In the genomic region with DNA sequence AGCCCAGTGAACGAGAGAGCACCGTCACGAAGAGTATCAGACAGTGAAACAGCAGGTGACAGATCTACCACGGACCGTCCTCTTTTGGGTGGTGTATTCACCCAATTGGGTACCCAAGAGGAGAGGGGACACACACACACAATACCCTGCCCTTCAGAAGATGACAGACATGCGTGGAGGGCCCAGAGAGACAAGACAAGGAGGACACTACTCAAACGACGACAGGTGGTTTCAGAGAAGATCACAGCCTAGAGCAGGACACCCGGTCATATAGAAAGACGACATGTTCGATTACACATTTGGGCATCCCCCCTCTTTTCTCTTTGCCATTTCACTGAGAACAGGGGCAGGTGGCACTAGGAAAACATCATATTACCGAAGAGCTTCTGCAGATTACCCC, we compare ENCODE assay signal across 4 worm cellular contexts.
TF ChIP-seq lines count a peak whose summit lies in the region.

No protein-coding gene starts in this region.

TF ChIP-seq in whole organism, early embryonic, 17 proteins besides CTCF, POLR2A, EP300 and RAD21:
- peak; percentile 64 for TF ChIP-seq hmg-4 (GFP tag; optimal IDR thresholded peaks at IDR 0.05; lab: Kevin White, UChicago)
- TF ChIP-seq sea-1 (GFP tag; conservative IDR thresholded peaks at IDR 0.05; lab: Robert Waterston, UW): peak; percentile 52; the same call in 1 of the 2 replicates
- no peak for TF ChIP-seq ets-7 (tag; optimal IDR thresholded peaks at IDR 0.05; lab: Kevin White, UChicago)
- TF ChIP-seq F13C5.2 (tag; optimal IDR thresholded peaks at IDR 0.05; lab: Kevin White, UChicago): no peak
- 0 out of 2 replicates have a peak, but pooled peaks have one; percentile 48 for TF ChIP-seq flt-1 (GFP tag; IDR thresholded peaks at IDR 0.05; lab: Robert Waterston, UW)
- TF ChIP-seq tbx-11 (GFP tag; IDR thresholded peaks at IDR 0.05; lab: Robert Waterston, UW): 0 out of 2 replicates have a peak, but pooled peaks have one; percentile 44

TF ChIP-seq in whole organism, late embryonic, 69 proteins besides CTCF, POLR2A, EP300 and RAD21:
- TF ChIP-seq ets-4 (tag; optimal IDR thresholded peaks at IDR 0.05; lab: Kevin White, UChicago): no peak
- peak; percentile 20 for TF ChIP-seq ceh-31 (tag; optimal IDR thresholded peaks at IDR 0.05; lab: Kevin White, UChicago)
- peak; percentile 46 for TF ChIP-seq tbx-2 (tag; optimal IDR thresholded peaks at IDR 0.05; lab: Kevin White, UChicago)
- TF ChIP-seq ceh-34 (tag; optimal IDR thresholded peaks at IDR 0.05; lab: Kevin White, UChicago): peak; percentile 82
- peak; percentile 28 for TF ChIP-seq nfya-1 (tag; optimal IDR thresholded peaks at IDR 0.05; lab: Kevin White, UChicago)
- peak; percentile 64 for TF ChIP-seq ref-2 (tag; optimal IDR thresholded peaks at IDR 0.05; lab: Kevin White, UChicago)
- no peak for TF ChIP-seq ceh-2 (tag; optimal IDR thresholded peaks at IDR 0.05; lab: Kevin White, UChicago)

TF ChIP-seq in whole organism, midembryonic, 9 proteins besides CTCF, POLR2A, EP300 and RAD21:
- peak; percentile 5 for TF ChIP-seq cog-1 (tag; optimal IDR thresholded peaks at IDR 0.05; lab: Kevin White, UChicago)
- no peak for TF ChIP-seq med-1 (GFP tag; optimal IDR thresholded peaks at IDR 0.05; lab: Kevin White, UChicago; ENCODE audit: insufficient read depth)
- no peak for TF ChIP-seq klf-2 (GFP tag; conservative IDR thresholded peaks at IDR 0.05; lab: Robert Waterston, UW)
- 0 out of 2 replicates have a peak, but pooled peaks have one; percentile 58 for TF ChIP-seq flt-1 (GFP tag; IDR thresholded peaks at IDR 0.05; lab: Robert Waterston, UW)

TF ChIP-seq in whole organism, mixed stage, embryonic, 35 proteins besides CTCF, POLR2A, EP300 and RAD21:
- TF ChIP-seq cnd-1 (tag; optimal IDR thresholded peaks at IDR 0.05; lab: Kevin White, UChicago) (peak; percentile 71), pha-4 (tag; optimal IDR thresholded peaks at IDR 0.05; lab: Kevin White, UChicago) (no peak), elt-3 (tag; optimal IDR thresholded peaks at IDR 0.05; lab: Kevin White, UChicago) (no peak), lin-32 (GFP tag; optimal IDR thresholded peaks at IDR 0.05; lab: Kevin White, UChicago) (peak; percentile 88), mep-1 (tag; optimal IDR thresholded peaks at IDR 0.05; lab: Kevin White, UChicago) (peak; percentile 59), lsy-2 (tag; optimal IDR thresholded peaks at IDR 0.05; lab: Kevin White, UChicago) (no peak), ceh-39 (tag; optimal IDR thresholded peaks at IDR 0.05; lab: Kevin White, UChicago) (no peak), unc-62 (GFP tag; optimal IDR thresholded peaks at IDR 0.05; lab: Kevin White, UChicago) (peak; percentile 37), unc-120 (tag; optimal IDR thresholded peaks at IDR 0.05; lab: Kevin White, UChicago; ENCODE audit: poor library complexity, severe bottlenecking) (peak; percentile 0), sptf-1 (tag; optimal IDR thresholded peaks at IDR 0.05; lab: Kevin White, UChicago) (peak; percentile 23), nhr-2 (tag; optimal IDR thresholded peaks at IDR 0.05; lab: Kevin White, UChicago) (peak; percentile 99), snpc-4 (tag; optimal IDR thresholded peaks at IDR 0.05; lab: Kevin White, UChicago) (no peak), sem-2 (GFP tag; optimal IDR thresholded peaks at IDR 0.05; lab: Kevin White, UChicago) (no peak), nhr-76 (tag; optimal IDR thresholded peaks at IDR 0.05; lab: Kevin White, UChicago) (no peak), nhr-28 (tag; optimal IDR thresholded peaks at IDR 0.05; lab: Kevin White, UChicago) (no peak), hlh-1 (tag; optimal IDR thresholded peaks at IDR 0.05; lab: Kevin White, UChicago) (peak; percentile 48), M03D4.4 (tag; optimal IDR thresholded peaks at IDR 0.05; lab: Kevin White, UChicago) (no peak), zip-8 (tag; optimal IDR thresholded peaks at IDR 0.05; lab: Kevin White, UChicago) (no peak), flh-1 (GFP tag; optimal IDR thresholded peaks at IDR 0.05; lab: Kevin White, UChicago) (no peak)
